Fruit fly (Drosophila melanogaster) whole organism, prepupa: ENCODE results near the gene CG12661.

Experiments used
- Blimp-1 ChIP-seq: fragments of 200-800 bp; sonication (Bioruptor generic); optimal IDR thresholded peaks from 3 replicates; lab custom pipeline; 2017; ENCODE audit warnings: missing biosample characterization, missing genetic modification characterization, mild to moderate bottlenecking, moderate library complexity, missing genetic modification reagents
- CG10631 ChIP-seq: fragments of 200-800 bp; sonication (Bioruptor generic); optimal IDR thresholded peaks from 2 replicates; lab custom pipeline; 2016; ENCODE audit warnings: missing biosample characterization, missing genetic modification characterization
- CG10669 ChIP-seq: fragments of 200-800 bp; sonication (Bioruptor generic); optimal IDR thresholded peaks from 3 replicates; lab custom pipeline; 2018; ENCODE audit warnings: missing biosample characterization, mild to moderate bottlenecking, missing genetic modification characterization, moderate library complexity
- CG11294 ChIP-seq: fragments of 200-800 bp; sonication (Bioruptor generic); IDR thresholded peaks from 2 replicates; pipeline ENCODE4 v1.3.6; 2022; ENCODE audit warnings: missing biosample characterization, missing genetic modification characterization
- CG11762 ChIP-seq: fragments of 200-800 bp; sonication (Bioruptor generic); optimal IDR thresholded peaks from 3 replicates; lab custom pipeline; 2016; ENCODE audit warnings: missing biosample characterization, missing genetic modification characterization; ENCODE audit not compliant: insufficient read depth
- CG15336 ChIP-seq: fragments of 200-800 bp; sonication (Bioruptor generic); IDR thresholded peaks from 2 replicates; pipeline ENCODE4 v1.3.6; 2022; ENCODE audit warnings: missing biosample characterization, missing genetic modification characterization
- CG1621 ChIP-seq: fragments of 200-800 bp; sonication (Bioruptor generic); optimal IDR thresholded peaks from 3 replicates; lab custom pipeline; 2018; ENCODE audit warnings: missing biosample characterization, mild to moderate bottlenecking, missing genetic modification characterization
- CG3032 ChIP-seq: fragments of 200-800 bp; optimal IDR thresholded peaks from 2 replicates; lab custom pipeline; 2019; ENCODE audit warnings: missing biosample characterization, mild to moderate bottlenecking, missing genetic modification characterization, moderate library complexity
- CG31627 ChIP-seq: fragments of 200-800 bp; sonication (Bioruptor generic); optimal IDR thresholded peaks from 3 replicates; lab custom pipeline; 2016; ENCODE audit warnings: missing biosample characterization, missing genetic modification characterization
- CG32006 ChIP-seq: fragments of 200-800 bp; sonication (Bioruptor generic); optimal IDR thresholded peaks from 3 replicates; lab custom pipeline; 2017; ENCODE audit warnings: missing biosample characterization, mild to moderate bottlenecking, missing genetic modification characterization
- CG4318 ChIP-seq: fragments of 200-800 bp; sonication (Bioruptor generic); optimal IDR thresholded peaks from 3 replicates; lab custom pipeline; 2017; ENCODE audit warnings: missing biosample characterization, mild to moderate bottlenecking, missing genetic modification characterization
- CG6163 ChIP-seq: fragments of 200-800 bp; sonication (Bioruptor generic); IDR thresholded peaks from 3 replicates; pipeline ENCODE4 v1.3.6; 2022; ENCODE audit warnings: missing biosample characterization, missing genetic modification characterization
- CG6276 ChIP-seq: fragments of 200-800 bp; sonication (Bioruptor generic); optimal IDR thresholded peaks from 2 replicates; lab custom pipeline; 2017; ENCODE audit warnings: missing biosample characterization, mild to moderate bottlenecking, missing genetic modification characterization
- CG6792 ChIP-seq: fragments of 200-800 bp; sonication (Bioruptor generic); optimal IDR thresholded peaks from 3 replicates; lab custom pipeline; 2016; ENCODE audit warnings: missing biosample characterization, missing genetic modification characterization
- CG6808 ChIP-seq: fragments of 200-800 bp; sonication (Bioruptor generic); optimal IDR thresholded peaks from 3 replicates; lab custom pipeline; 2017; ENCODE audit warnings: missing biosample characterization, missing genetic modification characterization, mild to moderate bottlenecking, moderate library complexity, missing genetic modification reagents
- CG6854 ChIP-seq: fragments of 200-800 bp; sonication (Bioruptor generic); optimal IDR thresholded peaks from 2 replicates; lab custom pipeline; 2017; ENCODE audit warnings: missing biosample characterization, mild to moderate bottlenecking, missing genetic modification characterization
- CG7368 ChIP-seq: fragments of 200-800 bp; sonication (Bioruptor generic); optimal IDR thresholded peaks from 3 replicates; lab custom pipeline; 2016; ENCODE audit warnings: missing biosample characterization, missing genetic modification characterization
- CG8119 ChIP-seq: fragments of 200-800 bp; sonication (Bioruptor generic); IDR thresholded peaks from 3 replicates; pipeline ENCODE4 v1.3.6; 2022; ENCODE audit warnings: missing biosample characterization, missing genetic modification characterization
- CG8319 ChIP-seq: fragments of 200-800 bp; sonication (Bioruptor generic); optimal IDR thresholded peaks from 3 replicates; lab custom pipeline; 2016; ENCODE audit warnings: missing biosample characterization, missing genetic modification characterization
- CG8632 ChIP-seq: fragments of 200-800 bp; sonication (Bioruptor generic); optimal IDR thresholded peaks from 3 replicates; lab custom pipeline; 2016; ENCODE audit warnings: missing biosample characterization, missing genetic modification characterization
- CG9139 ChIP-seq: fragments of 200-800 bp; sonication (Bioruptor generic); optimal IDR thresholded peaks from 3 replicates; lab custom pipeline; 2017; ENCODE audit warnings: missing biosample characterization, mild to moderate bottlenecking, missing genetic modification characterization
- Eip75B ChIP-seq: fragments of 200-800 bp; sonication (Bioruptor generic); optimal IDR thresholded peaks from 3 replicates; lab custom pipeline; 2016; ENCODE audit warnings: missing biosample characterization, missing genetic modification characterization
- Eip78C ChIP-seq: fragments of 200-800 bp; sonication (Bioruptor generic); peaks from one replicate; lab custom pipeline; 2016; ENCODE audit warnings: missing biosample characterization, missing genetic modification characterization
- Eip93F ChIP-seq: fragments of 200-800 bp; sonication (Bioruptor generic); optimal IDR thresholded peaks from 2 replicates; lab custom pipeline; 2016; ENCODE audit warnings: missing biosample characterization, mild to moderate bottlenecking, missing genetic modification characterization
- Ets21C ChIP-seq: fragments of 200-800 bp; sonication (Bioruptor generic); optimal IDR thresholded peaks from 3 replicates; lab custom pipeline; 2016; ENCODE audit warnings: missing biosample characterization, missing genetic modification characterization
- Ets96B ChIP-seq: fragments of 200-800 bp; optimal IDR thresholded peaks from 2 replicates; lab custom pipeline; 2019; ENCODE audit warnings: missing biosample characterization, mild to moderate bottlenecking, missing genetic modification characterization, moderate library complexity
- Hr39 ChIP-seq: fragments of 200-800 bp; sonication (Bioruptor generic); optimal IDR thresholded peaks from 2 replicates; lab custom pipeline; 2016; ENCODE audit warnings: missing biosample characterization, missing genetic modification characterization
- Hr4 ChIP-seq: fragments of 200-800 bp; sonication (Bioruptor generic); optimal IDR thresholded peaks from 3 replicates; lab custom pipeline; 2016; ENCODE audit warnings: missing biosample characterization, missing genetic modification characterization
- Met ChIP-seq: fragments of 200-800 bp; sonication (Bioruptor generic); optimal IDR thresholded peaks from 3 replicates; lab custom pipeline; 2016; ENCODE audit warnings: missing biosample characterization, missing genetic modification characterization
- OdsH ChIP-seq: fragments of 200-800 bp; sonication (Bioruptor generic); optimal IDR thresholded peaks from 3 replicates; lab custom pipeline; 2016; ENCODE audit warnings: missing biosample characterization, missing genetic modification characterization
- Smox ChIP-seq: fragments of 200-800 bp; sonication (Bioruptor generic); optimal IDR thresholded peaks from 3 replicates; lab custom pipeline; 2016; ENCODE audit warnings: missing biosample characterization, missing genetic modification characterization
- Sox14 ChIP-seq: fragments of 200-800 bp; sonication (Bioruptor generic); optimal IDR thresholded peaks from 3 replicates; lab custom pipeline; 2016; ENCODE audit warnings: missing biosample characterization, missing genetic modification characterization
- achi ChIP-seq: fragments of 200-800 bp; sonication (Bioruptor generic); optimal IDR thresholded peaks from 3 replicates; lab custom pipeline; 2016; ENCODE audit warnings: missing biosample characterization, missing genetic modification characterization
- acj6 ChIP-seq: fragments of 200-800 bp; sonication (Bioruptor generic); optimal IDR thresholded peaks from 3 replicates; lab custom pipeline; 2016; ENCODE audit warnings: missing biosample characterization, missing genetic modification characterization
- cyc ChIP-seq: fragments of 200-800 bp; sonication (Bioruptor generic); optimal IDR thresholded peaks from 3 replicates; lab custom pipeline; 2016; ENCODE audit warnings: missing biosample characterization, missing genetic modification characterization
- dac ChIP-seq: fragments of 200-800 bp; sonication (Bioruptor generic); optimal IDR thresholded peaks from 2 replicates; lab custom pipeline; 2017; ENCODE audit warnings: missing biosample characterization, mild to moderate bottlenecking, missing genetic modification characterization
- dsx ChIP-seq: fragments of 200-800 bp; optimal IDR thresholded peaks from 3 replicates; lab custom pipeline; 2019; ENCODE audit warnings: missing biosample characterization, mild to moderate bottlenecking, missing genetic modification characterization, moderate library complexity; ENCODE audit not compliant: poor library complexity, severe bottlenecking
- eg ChIP-seq: fragments of 200-800 bp; sonication (Bioruptor generic); IDR thresholded peaks from 3 replicates; pipeline ENCODE4 v1.3.6; 2022; ENCODE audit warnings: missing biosample characterization, missing genetic modification characterization
- esn ChIP-seq: fragments of 200-800 bp; sonication (Bioruptor generic); optimal IDR thresholded peaks from 2 replicates; lab custom pipeline; 2016; ENCODE audit warnings: missing biosample characterization, mild to moderate bottlenecking, missing genetic modification characterization, moderate library complexity
- fd59A ChIP-seq: fragments of 200-800 bp; sonication (Bioruptor generic); optimal IDR thresholded peaks from 2 replicates; lab custom pipeline; 2017; ENCODE audit warnings: missing biosample characterization, mild to moderate bottlenecking, missing genetic modification characterization, missing genetic modification reagents
- fd85E ChIP-seq: fragments of 200-800 bp; sonication (Bioruptor generic); optimal IDR thresholded peaks from 3 replicates; lab custom pipeline; 2016; ENCODE audit warnings: missing biosample characterization, missing genetic modification characterization
- fkh ChIP-seq: fragments of 200-800 bp; sonication (Bioruptor generic); optimal IDR thresholded peaks from 3 replicates; lab custom pipeline; 2017; ENCODE audit warnings: missing biosample characterization, mild to moderate bottlenecking, missing genetic modification characterization, moderate library complexity
- lz ChIP-seq: fragments of 200-800 bp; sonication (Bioruptor generic); optimal IDR thresholded peaks from 3 replicates; lab custom pipeline; 2016; ENCODE audit warnings: missing biosample characterization, missing genetic modification characterization
- net ChIP-seq: fragments of 200-800 bp; sonication (Bioruptor generic); optimal IDR thresholded peaks from 3 replicates; lab custom pipeline; 2016; ENCODE audit warnings: missing biosample characterization, missing genetic modification characterization
- pdm3 ChIP-seq: fragments of 200-800 bp; sonication (Bioruptor generic); optimal IDR thresholded peaks from 3 replicates; lab custom pipeline; 2016; ENCODE audit warnings: missing biosample characterization, missing genetic modification characterization
- salr ChIP-seq, 2 experiments: fragments of 200-800 bp; sonication (Bioruptor generic); optimal IDR thresholded peaks; 3 replicates each; lab custom pipeline; 2016 to 2018; ENCODE audit warnings: missing biosample characterization in 2 of 2, missing genetic modification characterization in 2 of 2, mild to moderate bottlenecking in 1 of 2
- spab ChIP-seq: fragments of 200-800 bp; sonication (Bioruptor generic); optimal IDR thresholded peaks from 2 replicates; lab custom pipeline; 2017; ENCODE audit warnings: missing biosample characterization, mild to moderate bottlenecking, missing genetic modification characterization, missing genetic modification reagents
- ss ChIP-seq, 2 experiments: fragments of 200-800 bp; sonication (Bioruptor generic); optimal IDR thresholded peaks; 2 replicates in 1 of 2; 3 replicates in 1 of 2; lab custom pipeline; 2017 to 2018; ENCODE audit warnings: mild to moderate bottlenecking in 2 of 2, missing biosample characterization in 2 of 2, missing genetic modification characterization in 2 of 2, moderate library complexity in 1 of 2
- svp ChIP-seq: fragments of 200-800 bp; sonication (Bioruptor generic); peaks from one replicate; lab custom pipeline; 2016; ENCODE audit warnings: missing biosample characterization, missing genetic modification characterization
- vri ChIP-seq: fragments of 200-800 bp; sonication (Bioruptor generic); optimal IDR thresholded peaks from 3 replicates; lab custom pipeline; 2016; ENCODE audit warnings: missing biosample characterization, mild to moderate bottlenecking, missing genetic modification characterization

CG12661 gene

dm6 chrX:8891565-8892276, 31.8 kb downstream of the CG12661 start:
- peak; percentile 11 for TF ChIP-seq CG9139 (GFP tag; lab: Kevin White, UChicago)
- TF ChIP-seq dsx (GFP tag; lab: Kevin White, UChicago): peak; percentile 44
- TF ChIP-seq Eip75B (GFP tag; lab: Kevin White, UChicago): peak; percentile 15
- peak; percentile 16 for TF ChIP-seq CG3032 (tag; lab: Kevin White, UChicago)
- TF ChIP-seq CG10631 (GFP tag; lab: Kevin White, UChicago): peak; percentile 37
- TF ChIP-seq CG7368 (GFP tag; lab: Kevin White, UChicago): peak; percentile 31
- no peak for TF ChIP-seq CG8319 (GFP tag; lab: Kevin White, UChicago)
- peak; percentile 64 for TF ChIP-seq achi (GFP tag; lab: Kevin White, UChicago)
- peak; percentile 60 for TF ChIP-seq Smox (GFP tag; lab: Kevin White, UChicago)
- TF ChIP-seq salr (GFP tag; optimal IDR thresholded peaks at IDR 0.05; lab: Kevin White, UChicago): peak in 1 of 2 experiments; percentile 47
- TF ChIP-seq net (GFP tag; lab: Kevin White, UChicago): peak; percentile 62
- peak; percentile 64 for TF ChIP-seq Blimp-1 (GFP tag; lab: Kevin White, UChicago)
- peak; percentile 47 for TF ChIP-seq CG4318
- peak; percentile 71 for TF ChIP-seq Hr4 (GFP tag; lab: Kevin White, UChicago)
- peak; percentile 57 for TF ChIP-seq CG6276
- TF ChIP-seq vri (GFP tag; lab: Kevin White, UChicago): peak; percentile 71
- TF ChIP-seq CG11762: no peak
- TF ChIP-seq spab (GFP tag; lab: Kevin White, UChicago): no peak
- TF ChIP-seq Ets96B (tag; lab: Kevin White, UChicago): peak; percentile 36
- peak; percentile 1 for TF ChIP-seq CG1621 (tag; lab: Kevin White, UChicago)
- peak; percentile 71; the same call in 1 of the 2 replicates for TF ChIP-seq CG15336 (GFP tag; lab: Robert Waterston, UW)
- TF ChIP-seq OdsH (GFP tag; lab: Kevin White, UChicago): peak; percentile 66
- TF ChIP-seq lz: peak; percentile 59
- peak; percentile 63 for TF ChIP-seq pdm3 (GFP tag; lab: Kevin White, UChicago)
- no peak for TF ChIP-seq Eip93F (GFP tag; lab: Kevin White, UChicago)
- TF ChIP-seq CG31627 (GFP tag; lab: Kevin White, UChicago): peak; percentile 44
- TF ChIP-seq fkh (GFP tag; lab: Kevin White, UChicago): peak; percentile 58
- TF ChIP-seq svp: peak; percentile 82
- TF ChIP-seq CG6808 (GFP tag; lab: Kevin White, UChicago): peak; percentile 17
- peak; percentile 52 for TF ChIP-seq CG8632
- TF ChIP-seq acj6 (GFP tag; lab: Kevin White, UChicago): peak; percentile 23
- peak; percentile 48 for TF ChIP-seq Hr39 (GFP tag; lab: Kevin White, UChicago)
- TF ChIP-seq ss (GFP tag; optimal IDR thresholded peaks at IDR 0.05; lab: Kevin White, UChicago): peak; percentile 8 to 44
- TF ChIP-seq Met: peak; percentile 59
- TF ChIP-seq Sox14 (GFP tag; lab: Kevin White, UChicago): peak; percentile 51
- TF ChIP-seq CG8119 (GFP tag; lab: Robert Waterston, UW): peak; percentile 58
- TF ChIP-seq CG11294 (GFP tag; lab: Robert Waterston, UW): no peak
- TF ChIP-seq dac (GFP tag; lab: Kevin White, UChicago): peak; percentile 40
- peak; percentile 82 for TF ChIP-seq Eip78C (GFP tag; lab: Kevin White, UChicago)
- TF ChIP-seq cyc (GFP tag; lab: Kevin White, UChicago): peak; percentile 34
- TF ChIP-seq fd59A (GFP tag; lab: Kevin White, UChicago): no peak
- TF ChIP-seq CG32006 (GFP tag; lab: Kevin White, UChicago): peak; percentile 74
- no peak for TF ChIP-seq fd85E (GFP tag; lab: Kevin White, UChicago)
- peak; percentile 69; the same call in 2 of the 3 replicates for TF ChIP-seq CG6163 (GFP tag; lab: Robert Waterston, UW)
- peak; percentile 48 for TF ChIP-seq CG6792
- TF ChIP-seq Ets21C (GFP tag; lab: Kevin White, UChicago): peak; percentile 41
- TF ChIP-seq CG10669 (GFP tag; lab: Kevin White, UChicago): peak; percentile 56
- TF ChIP-seq esn (GFP tag; lab: Kevin White, UChicago): peak; percentile 65
- peak; percentile 43 for TF ChIP-seq CG6854 (GFP tag; lab: Kevin White, UChicago)
- TF ChIP-seq eg (GFP tag; lab: Robert Waterston, UW): peak; percentile 73
